Worm (Caenorhabditis elegans): ENCODE data around the gene srh-113.

ce11 chrV:17232403-17232802 is 19.6 kb downstream of the srh-113 start:
- TF ChIP-seq ztf-29 (GFP tag; IDR thresholded peaks at IDR 0.05), result no peak
- TF ChIP-seq ztf-23 (GFP tag; IDR thresholded peaks at IDR 0.05), result no peak
